Fruit fly (Drosophila melanogaster): ENCODE measurements around the gene ko.

Gene ko

dm6 chr3L:21052191-21052951, 78.6 kb downstream of the ko start (continued):
- peak in 1 of 2 experiments; percentile 14 for TF ChIP-seq ss (GFP tag; optimal IDR thresholded peaks at IDR 0.05)
- TF ChIP-seq Hr4 (GFP tag; optimal IDR thresholded peaks at IDR 0.05): no peak
- no peak for TF ChIP-seq topi (GFP tag; optimal IDR thresholded peaks at IDR 0.05)
- TF ChIP-seq Hr39 (GFP tag; optimal IDR thresholded peaks at IDR 0.05): no peak
- peak; percentile 23 for TF ChIP-seq achi (GFP tag; optimal IDR thresholded peaks at IDR 0.05)
- no peak for TF ChIP-seq vri (GFP tag; optimal IDR thresholded peaks at IDR 0.05)
- TF ChIP-seq Sox14 (GFP tag; optimal IDR thresholded peaks at IDR 0.05): no peak
- TF ChIP-seq CG6792 (GFP tag; optimal IDR thresholded peaks at IDR 0.05): no peak
- TF ChIP-seq CG32006 (GFP tag; optimal IDR thresholded peaks at IDR 0.05): peak; percentile 58
- TF ChIP-seq Sox102F (GFP tag; optimal IDR thresholded peaks at IDR 0.05): no peak
- no peak for TF ChIP-seq CG7368 (GFP tag; optimal IDR thresholded peaks at IDR 0.05)
- no peak for TF ChIP-seq CG8319 (GFP tag; optimal IDR thresholded peaks at IDR 0.05)
- TF ChIP-seq fd85E (GFP tag; optimal IDR thresholded peaks at IDR 0.05): no peak
- TF ChIP-seq salr (GFP tag; optimal IDR thresholded peaks at IDR 0.05): peak in 1 of 2 experiments; percentile 21
- no peak for TF ChIP-seq Ets21C (GFP tag; optimal IDR thresholded peaks at IDR 0.05)
- no peak for TF ChIP-seq CG6808 (GFP tag; optimal IDR thresholded peaks at IDR 0.05)
- peak; percentile 32 for TF ChIP-seq CG11762 (GFP tag; optimal IDR thresholded peaks at IDR 0.05; ENCODE audit: insufficient read depth)
- TF ChIP-seq acj6 (GFP tag; optimal IDR thresholded peaks at IDR 0.05): peak; percentile 13
- peak; percentile 38 for TF ChIP-seq dsx (GFP tag; optimal IDR thresholded peaks at IDR 0.05; ENCODE audit: poor library complexity, severe bottlenecking)
- no peak for TF ChIP-seq Sox15 (GFP tag; optimal IDR thresholded peaks at IDR 0.05)
- TF ChIP-seq fkh (GFP tag; optimal IDR thresholded peaks at IDR 0.05): no peak
- TF ChIP-seq CG9139 (GFP tag; optimal IDR thresholded peaks at IDR 0.05): no peak
- TF ChIP-seq CG10631 (GFP tag; optimal IDR thresholded peaks at IDR 0.05): peak; percentile 33
- peak; percentile 26 for TF ChIP-seq CG4318 (GFP tag; optimal IDR thresholded peaks at IDR 0.05)
- TF ChIP-seq CG15336 (GFP tag; IDR thresholded peaks at IDR 0.05): peak; percentile 51
- no peak for TF ChIP-seq Gug (GFP tag; IDR thresholded peaks at IDR 0.05)
- TF ChIP-seq cyc (GFP tag; optimal IDR thresholded peaks at IDR 0.05): no peak
- TF ChIP-seq OdsH (GFP tag; optimal IDR thresholded peaks at IDR 0.05): peak; percentile 23
- TF ChIP-seq Hr38 (GFP tag; optimal IDR thresholded peaks at IDR 0.05): no peak

dm6 chr3L:21050068-21050736, 80.8 kb downstream of the ko start:
- no peak for TF ChIP-seq fd59A (GFP tag; optimal IDR thresholded peaks at IDR 0.05)
- TF ChIP-seq CG6276 (GFP tag; optimal IDR thresholded peaks at IDR 0.05): peak; percentile 51

- peak in 1 of 2 experiments; percentile 19 for TF ChIP-seq salr (GFP tag; optimal IDR thresholded peaks at IDR 0.05)
- TF ChIP-seq Eip75B (GFP tag; optimal IDR thresholded peaks at IDR 0.05): peak; percentile 46
- TF ChIP-seq lz (GFP tag; optimal IDR thresholded peaks at IDR 0.05): peak; percentile 34
- TF ChIP-seq ss (GFP tag; optimal IDR thresholded peaks at IDR 0.05): no peak
- no peak for TF ChIP-seq CG8319 (GFP tag; optimal IDR thresholded peaks at IDR 0.05)
- peak; percentile 39 for TF ChIP-seq esn (GFP tag; optimal IDR thresholded peaks at IDR 0.05)
- no peak for TF ChIP-seq CG11294 (GFP tag; IDR thresholded peaks at IDR 0.05)
- TF ChIP-seq CG6792 (GFP tag; optimal IDR thresholded peaks at IDR 0.05): no peak
- no peak for TF ChIP-seq Hr39 (GFP tag; optimal IDR thresholded peaks at IDR 0.05)
- peak; percentile 29 for TF ChIP-seq CG16779 (tag; optimal IDR thresholded peaks at IDR 0.05)
- TF ChIP-seq CG31627 (GFP tag; optimal IDR thresholded peaks at IDR 0.05): peak; percentile 34
- TF ChIP-seq fkh (GFP tag; optimal IDR thresholded peaks at IDR 0.05): no peak
- TF ChIP-seq vri (GFP tag; optimal IDR thresholded peaks at IDR 0.05): no peak
- no peak for TF ChIP-seq Gug (GFP tag; IDR thresholded peaks at IDR 0.05)
- peak; percentile 79 for TF ChIP-seq Eip78C (GFP tag)
- TF ChIP-seq cyc (GFP tag; optimal IDR thresholded peaks at IDR 0.05): no peak
- TF ChIP-seq CG11762 (GFP tag; optimal IDR thresholded peaks at IDR 0.05; ENCODE audit: insufficient read depth): no peak
- no peak for TF ChIP-seq CG10631 (GFP tag; optimal IDR thresholded peaks at IDR 0.05)
- no peak for TF ChIP-seq fd59A (GFP tag; optimal IDR thresholded peaks at IDR 0.05)
- no peak for TF ChIP-seq CG32006 (GFP tag; optimal IDR thresholded peaks at IDR 0.05)
- peak; percentile 45; the same call in 1 of the 2 replicates for TF ChIP-seq CG15336 (GFP tag; IDR thresholded peaks at IDR 0.05)
- no peak for TF ChIP-seq OdsH (GFP tag; optimal IDR thresholded peaks at IDR 0.05)
- TF ChIP-seq Blimp-1 (GFP tag; optimal IDR thresholded peaks at IDR 0.05): no peak
- TF ChIP-seq Met (GFP tag; optimal IDR thresholded peaks at IDR 0.05): peak; percentile 23
- no peak for TF ChIP-seq Sox102F (GFP tag; optimal IDR thresholded peaks at IDR 0.05)
- no peak for TF ChIP-seq acj6 (GFP tag; optimal IDR thresholded peaks at IDR 0.05)
- TF ChIP-seq fd85E (GFP tag; optimal IDR thresholded peaks at IDR 0.05): no peak
- no peak for TF ChIP-seq CG6854 (GFP tag; optimal IDR thresholded peaks at IDR 0.05)
- peak; percentile 20 for TF ChIP-seq CG34406 (GFP tag; optimal IDR thresholded peaks at IDR 0.05)
- peak; percentile 61 for TF ChIP-seq Sox14 (GFP tag; optimal IDR thresholded peaks at IDR 0.05)
Measured at dm6 chr3L:21049417-21049914, 81.5 kb downstream of the ko start.
